Fruit fly (Drosophila melanogaster) whole organism, prepupa: ENCODE measurements around the gene CG13005.

Experiments used
- Blimp-1 ChIP-seq: fragments of 200-800 bp; sonication (Bioruptor generic); optimal IDR thresholded peaks from 3 replicates; lab custom pipeline; 2017; ENCODE audit warnings: missing biosample characterization, missing genetic modification characterization, mild to moderate bottlenecking, moderate library complexity, missing genetic modification reagents
- CG10631 ChIP-seq: fragments of 200-800 bp; sonication (Bioruptor generic); optimal IDR thresholded peaks from 2 replicates; lab custom pipeline; 2016; ENCODE audit warnings: missing biosample characterization, missing genetic modification characterization
- CG10669 ChIP-seq: fragments of 200-800 bp; sonication (Bioruptor generic); optimal IDR thresholded peaks from 3 replicates; lab custom pipeline; 2018; ENCODE audit warnings: missing biosample characterization, mild to moderate bottlenecking, missing genetic modification characterization, moderate library complexity
- CG11294 ChIP-seq: fragments of 200-800 bp; sonication (Bioruptor generic); IDR thresholded peaks from 2 replicates; pipeline ENCODE4 v1.3.6; 2022; ENCODE audit warnings: missing biosample characterization, missing genetic modification characterization
- CG11762 ChIP-seq: fragments of 200-800 bp; sonication (Bioruptor generic); optimal IDR thresholded peaks from 3 replicates; lab custom pipeline; 2016; ENCODE audit warnings: missing biosample characterization, missing genetic modification characterization; ENCODE audit not compliant: insufficient read depth
- CG15336 ChIP-seq: fragments of 200-800 bp; sonication (Bioruptor generic); IDR thresholded peaks from 2 replicates; pipeline ENCODE4 v1.3.6; 2022; ENCODE audit warnings: missing biosample characterization, missing genetic modification characterization
- CG16779 ChIP-seq: fragments of 200-800 bp; sonication (Bioruptor generic); optimal IDR thresholded peaks from 3 replicates; lab custom pipeline; 2017; ENCODE audit warnings: missing biosample characterization, mild to moderate bottlenecking, missing genetic modification characterization
- CG3032 ChIP-seq: fragments of 200-800 bp; optimal IDR thresholded peaks from 2 replicates; lab custom pipeline; 2019; ENCODE audit warnings: missing biosample characterization, mild to moderate bottlenecking, missing genetic modification characterization, moderate library complexity
- CG32006 ChIP-seq: fragments of 200-800 bp; sonication (Bioruptor generic); optimal IDR thresholded peaks from 3 replicates; lab custom pipeline; 2017; ENCODE audit warnings: missing biosample characterization, mild to moderate bottlenecking, missing genetic modification characterization
- CG34406 ChIP-seq: fragments of 200-800 bp; sonication (Bioruptor generic); optimal IDR thresholded peaks from 3 replicates; lab custom pipeline; 2016; ENCODE audit warnings: missing biosample characterization, missing genetic modification characterization
- CG3919 ChIP-seq: fragments of 200-800 bp; sonication (Bioruptor generic); optimal IDR thresholded peaks from 3 replicates; lab custom pipeline; 2016; ENCODE audit warnings: missing biosample characterization, missing genetic modification characterization
- CG4318 ChIP-seq: fragments of 200-800 bp; sonication (Bioruptor generic); optimal IDR thresholded peaks from 3 replicates; lab custom pipeline; 2017; ENCODE audit warnings: missing biosample characterization, mild to moderate bottlenecking, missing genetic modification characterization
- CG6163 ChIP-seq: fragments of 200-800 bp; sonication (Bioruptor generic); IDR thresholded peaks from 3 replicates; pipeline ENCODE4 v1.3.6; 2022; ENCODE audit warnings: missing biosample characterization, missing genetic modification characterization
- CG6276 ChIP-seq: fragments of 200-800 bp; sonication (Bioruptor generic); optimal IDR thresholded peaks from 2 replicates; lab custom pipeline; 2017; ENCODE audit warnings: missing biosample characterization, mild to moderate bottlenecking, missing genetic modification characterization
- CG6808 ChIP-seq: fragments of 200-800 bp; sonication (Bioruptor generic); optimal IDR thresholded peaks from 3 replicates; lab custom pipeline; 2017; ENCODE audit warnings: missing biosample characterization, missing genetic modification characterization, mild to moderate bottlenecking, moderate library complexity, missing genetic modification reagents
- CG6854 ChIP-seq: fragments of 200-800 bp; sonication (Bioruptor generic); optimal IDR thresholded peaks from 2 replicates; lab custom pipeline; 2017; ENCODE audit warnings: missing biosample characterization, mild to moderate bottlenecking, missing genetic modification characterization
- CG7368 ChIP-seq: fragments of 200-800 bp; sonication (Bioruptor generic); optimal IDR thresholded peaks from 3 replicates; lab custom pipeline; 2016; ENCODE audit warnings: missing biosample characterization, missing genetic modification characterization
- CG8119 ChIP-seq: fragments of 200-800 bp; sonication (Bioruptor generic); IDR thresholded peaks from 3 replicates; pipeline ENCODE4 v1.3.6; 2022; ENCODE audit warnings: missing biosample characterization, missing genetic modification characterization
- CG8319 ChIP-seq: fragments of 200-800 bp; sonication (Bioruptor generic); optimal IDR thresholded peaks from 3 replicates; lab custom pipeline; 2016; ENCODE audit warnings: missing biosample characterization, missing genetic modification characterization
- CG8632 ChIP-seq: fragments of 200-800 bp; sonication (Bioruptor generic); optimal IDR thresholded peaks from 3 replicates; lab custom pipeline; 2016; ENCODE audit warnings: missing biosample characterization, missing genetic modification characterization
- Eip75B ChIP-seq: fragments of 200-800 bp; sonication (Bioruptor generic); optimal IDR thresholded peaks from 3 replicates; lab custom pipeline; 2016; ENCODE audit warnings: missing biosample characterization, missing genetic modification characterization
- Eip78C ChIP-seq: fragments of 200-800 bp; sonication (Bioruptor generic); peaks from one replicate; lab custom pipeline; 2016; ENCODE audit warnings: missing biosample characterization, missing genetic modification characterization
- Eip93F ChIP-seq: fragments of 200-800 bp; sonication (Bioruptor generic); optimal IDR thresholded peaks from 2 replicates; lab custom pipeline; 2016; ENCODE audit warnings: missing biosample characterization, mild to moderate bottlenecking, missing genetic modification characterization
- Ets21C ChIP-seq: fragments of 200-800 bp; sonication (Bioruptor generic); optimal IDR thresholded peaks from 3 replicates; lab custom pipeline; 2016; ENCODE audit warnings: missing biosample characterization, missing genetic modification characterization
- Ets96B ChIP-seq: fragments of 200-800 bp; optimal IDR thresholded peaks from 2 replicates; lab custom pipeline; 2019; ENCODE audit warnings: missing biosample characterization, mild to moderate bottlenecking, missing genetic modification characterization, moderate library complexity
- Gug ChIP-seq: fragments of 200-800 bp; sonication (Bioruptor generic); IDR thresholded peaks from 2 replicates; pipeline ENCODE4 v1.3.6; 2022; ENCODE audit warnings: missing biosample characterization, missing genetic modification characterization
- Hr38 ChIP-seq: sonication (Bioruptor generic); optimal IDR thresholded peaks from 2 replicates; lab custom pipeline; 2016; ENCODE audit warnings: missing biosample characterization, missing genetic modification characterization
- Hr39 ChIP-seq: fragments of 200-800 bp; sonication (Bioruptor generic); optimal IDR thresholded peaks from 2 replicates; lab custom pipeline; 2016; ENCODE audit warnings: missing biosample characterization, missing genetic modification characterization
- Hr4 ChIP-seq: fragments of 200-800 bp; sonication (Bioruptor generic); optimal IDR thresholded peaks from 3 replicates; lab custom pipeline; 2016; ENCODE audit warnings: missing biosample characterization, missing genetic modification characterization
- Lpt ChIP-seq: fragments of 200-800 bp; sonication (Bioruptor generic); optimal IDR thresholded peaks from 3 replicates; lab custom pipeline; 2016; ENCODE audit warnings: missing biosample characterization, missing genetic modification characterization
- Met ChIP-seq: fragments of 200-800 bp; sonication (Bioruptor generic); optimal IDR thresholded peaks from 3 replicates; lab custom pipeline; 2016; ENCODE audit warnings: missing biosample characterization, missing genetic modification characterization
- OdsH ChIP-seq: fragments of 200-800 bp; sonication (Bioruptor generic); optimal IDR thresholded peaks from 3 replicates; lab custom pipeline; 2016; ENCODE audit warnings: missing biosample characterization, missing genetic modification characterization
- Smox ChIP-seq: fragments of 200-800 bp; sonication (Bioruptor generic); optimal IDR thresholded peaks from 3 replicates; lab custom pipeline; 2016; ENCODE audit warnings: missing biosample characterization, missing genetic modification characterization
- Sox14 ChIP-seq: fragments of 200-800 bp; sonication (Bioruptor generic); optimal IDR thresholded peaks from 3 replicates; lab custom pipeline; 2016; ENCODE audit warnings: missing biosample characterization, missing genetic modification characterization
- Sox15 ChIP-seq: fragments of 200-800 bp; sonication (Bioruptor generic); optimal IDR thresholded peaks from 3 replicates; lab custom pipeline; 2016; ENCODE audit warnings: missing biosample characterization, missing genetic modification characterization
- achi ChIP-seq: fragments of 200-800 bp; sonication (Bioruptor generic); optimal IDR thresholded peaks from 3 replicates; lab custom pipeline; 2016; ENCODE audit warnings: missing biosample characterization, missing genetic modification characterization
- acj6 ChIP-seq: fragments of 200-800 bp; sonication (Bioruptor generic); optimal IDR thresholded peaks from 3 replicates; lab custom pipeline; 2016; ENCODE audit warnings: missing biosample characterization, missing genetic modification characterization
- dac ChIP-seq: fragments of 200-800 bp; sonication (Bioruptor generic); optimal IDR thresholded peaks from 2 replicates; lab custom pipeline; 2017; ENCODE audit warnings: missing biosample characterization, mild to moderate bottlenecking, missing genetic modification characterization
- dsx ChIP-seq: fragments of 200-800 bp; optimal IDR thresholded peaks from 3 replicates; lab custom pipeline; 2019; ENCODE audit warnings: missing biosample characterization, mild to moderate bottlenecking, missing genetic modification characterization, moderate library complexity; ENCODE audit not compliant: poor library complexity, severe bottlenecking
- eg ChIP-seq: fragments of 200-800 bp; sonication (Bioruptor generic); IDR thresholded peaks from 3 replicates; pipeline ENCODE4 v1.3.6; 2022; ENCODE audit warnings: missing biosample characterization, missing genetic modification characterization
- fd59A ChIP-seq: fragments of 200-800 bp; sonication (Bioruptor generic); optimal IDR thresholded peaks from 2 replicates; lab custom pipeline; 2017; ENCODE audit warnings: missing biosample characterization, mild to moderate bottlenecking, missing genetic modification characterization, missing genetic modification reagents
- fd85E ChIP-seq: fragments of 200-800 bp; sonication (Bioruptor generic); optimal IDR thresholded peaks from 3 replicates; lab custom pipeline; 2016; ENCODE audit warnings: missing biosample characterization, missing genetic modification characterization
- net ChIP-seq: fragments of 200-800 bp; sonication (Bioruptor generic); optimal IDR thresholded peaks from 3 replicates; lab custom pipeline; 2016; ENCODE audit warnings: missing biosample characterization, missing genetic modification characterization
- pdm3 ChIP-seq: fragments of 200-800 bp; sonication (Bioruptor generic); optimal IDR thresholded peaks from 3 replicates; lab custom pipeline; 2016; ENCODE audit warnings: missing biosample characterization, missing genetic modification characterization
- salr ChIP-seq, 2 experiments: fragments of 200-800 bp; sonication (Bioruptor generic); optimal IDR thresholded peaks; 3 replicates each; lab custom pipeline; 2016 to 2018; ENCODE audit warnings: missing biosample characterization in 2 of 2, missing genetic modification characterization in 2 of 2, mild to moderate bottlenecking in 1 of 2
- spab ChIP-seq: fragments of 200-800 bp; sonication (Bioruptor generic); optimal IDR thresholded peaks from 2 replicates; lab custom pipeline; 2017; ENCODE audit warnings: missing biosample characterization, mild to moderate bottlenecking, missing genetic modification characterization, missing genetic modification reagents
- ss ChIP-seq, 2 experiments: fragments of 200-800 bp; sonication (Bioruptor generic); optimal IDR thresholded peaks; 2 replicates in 1 of 2; 3 replicates in 1 of 2; lab custom pipeline; 2017 to 2018; ENCODE audit warnings: mild to moderate bottlenecking in 2 of 2, missing biosample characterization in 2 of 2, missing genetic modification characterization in 2 of 2, moderate library complexity in 1 of 2
- svp ChIP-seq: fragments of 200-800 bp; sonication (Bioruptor generic); peaks from one replicate; lab custom pipeline; 2016; ENCODE audit warnings: missing biosample characterization, missing genetic modification characterization
- topi ChIP-seq: fragments of 200-800 bp; sonication (Bioruptor generic); optimal IDR thresholded peaks from 3 replicates; lab custom pipeline; 2016; ENCODE audit warnings: missing biosample characterization, missing genetic modification characterization

CG13005 gene

dm6 chrX:16814351-16814750 is 10.9 kb downstream of the CG13005 start (continued):
- no peak for TF ChIP-seq CG6854 (GFP tag; lab: Kevin White, UChicago)
- peak; percentile 26; the same call in 1 of the 2 replicates for TF ChIP-seq CG11294
- TF ChIP-seq Ets96B: peak; percentile 1
- TF ChIP-seq Met (GFP tag; lab: Kevin White, UChicago): peak; percentile 7
- no peak for TF ChIP-seq Hr38 (GFP tag; lab: Kevin White, UChicago)
- no peak for TF ChIP-seq CG8319
- peak; percentile 18 for TF ChIP-seq Hr4 (GFP tag; lab: Kevin White, UChicago)
- peak; percentile 16 for TF ChIP-seq CG3919 (GFP tag; lab: Kevin White, UChicago)
- no peak for TF ChIP-seq CG11762
- no peak for TF ChIP-seq Sox15 (GFP tag; lab: Kevin White, UChicago)
- TF ChIP-seq, all 60 proteins: peak for 18

dm6 chrX:16815168-16815567 is 11.7 kb downstream of the CG13005 start:
- TF ChIP-seq Gug (GFP tag; lab: Robert Waterston, UW): peak; percentile 55
- TF ChIP-seq CG6808 (GFP tag; lab: Kevin White, UChicago): peak; percentile 24
- TF ChIP-seq CG10631: peak; percentile 6
- peak; percentile 0 for TF ChIP-seq spab (GFP tag; lab: Kevin White, UChicago)
- TF ChIP-seq Smox (GFP tag; lab: Kevin White, UChicago): peak; percentile 1
- TF ChIP-seq CG32006 (GFP tag; lab: Kevin White, UChicago): peak; percentile 62
- TF ChIP-seq ss (GFP tag; optimal IDR thresholded peaks at IDR 0.05; lab: Kevin White, UChicago): peak; percentile 43 to 48
- peak; percentile 1 for TF ChIP-seq CG34406
- TF ChIP-seq acj6: peak; percentile 15
- no peak for TF ChIP-seq dac (GFP tag; lab: Kevin White, UChicago)
- peak; percentile 15 for TF ChIP-seq Eip75B (GFP tag; lab: Kevin White, UChicago)
- TF ChIP-seq Hr39 (GFP tag; lab: Kevin White, UChicago): no peak
- peak; percentile 80 for TF ChIP-seq CG15336 (GFP tag; lab: Robert Waterston, UW)
- no peak for TF ChIP-seq fd85E (GFP tag; lab: Kevin White, UChicago)
- peak; percentile 49 for TF ChIP-seq dsx (GFP tag; lab: Kevin White, UChicago)
- TF ChIP-seq Ets21C (GFP tag; lab: Kevin White, UChicago): no peak
- peak; percentile 39 for TF ChIP-seq CG10669 (GFP tag; lab: Kevin White, UChicago)
- TF ChIP-seq Sox14 (GFP tag; lab: Kevin White, UChicago): no peak
- peak; percentile 68; the same call in 2 of the 3 replicates for TF ChIP-seq eg (GFP tag; lab: Robert Waterston, UW)
- TF ChIP-seq CG6854 (GFP tag; lab: Kevin White, UChicago): no peak
- no peak for TF ChIP-seq CG7368 (GFP tag; lab: Kevin White, UChicago)
- peak; percentile 25 for TF ChIP-seq achi
- peak; percentile 22 for TF ChIP-seq CG3919 (GFP tag; lab: Kevin White, UChicago)
- no peak for TF ChIP-seq CG16779 (tag; lab: Kevin White, UChicago)
- TF ChIP-seq fd59A (GFP tag; lab: Kevin White, UChicago): no peak
- no peak for TF ChIP-seq Sox15 (GFP tag; lab: Kevin White, UChicago)
- TF ChIP-seq Hr4 (GFP tag; lab: Kevin White, UChicago): peak; percentile 37
- peak; percentile 26 for TF ChIP-seq CG4318 (GFP tag; lab: Kevin White, UChicago)
- peak; percentile 10 for TF ChIP-seq Met (GFP tag; lab: Kevin White, UChicago)
- peak; percentile 9 for TF ChIP-seq topi
- TF ChIP-seq Lpt (GFP tag; lab: Kevin White, UChicago): no peak
- TF ChIP-seq CG8119: peak; percentile 72
- TF ChIP-seq net (GFP tag; lab: Kevin White, UChicago): no peak
- peak; percentile 43 for TF ChIP-seq CG3032 (tag; lab: Kevin White, UChicago)
- TF ChIP-seq salr (GFP tag; optimal IDR thresholded peaks at IDR 0.05; lab: Kevin White, UChicago): peak in 1 of 2 experiments; percentile 27
- peak; percentile 22 for TF ChIP-seq Ets96B
- peak; percentile 78 for TF ChIP-seq Eip78C (GFP tag; lab: Kevin White, UChicago)
- peak; percentile 59; the same call in 1 of the 3 replicates for TF ChIP-seq CG6163 (GFP tag; lab: Robert Waterston, UW)
- no peak for TF ChIP-seq Blimp-1
- no peak for TF ChIP-seq CG11294
- peak; percentile 21 for TF ChIP-seq OdsH (GFP tag; lab: Kevin White, UChicago)
- peak; percentile 35 for TF ChIP-seq CG6276 (GFP tag; lab: Kevin White, UChicago)
- no peak for TF ChIP-seq CG8632 (GFP tag; lab: Kevin White, UChicago)
- TF ChIP-seq pdm3 (GFP tag; lab: Kevin White, UChicago): peak; percentile 22
- peak; percentile 73 for TF ChIP-seq svp (GFP tag; lab: Kevin White, UChicago)
- no peak for TF ChIP-seq Eip93F (GFP tag; lab: Kevin White, UChicago)
